ENCODE assay signal across 5 fruit fly cellular contexts in genomic region chr3R:23958091-23958838, dm6.
A peak's percentile ranks its signal among the peaks of the same experiment; 100 is the strongest.
TF ChIP-seq lines count a peak whose summit lies in the region.

Gene GluProRS (minus strand): TSS chr3R:23958391.
Gene AP-1sigma (plus strand): TSS chr3R:23958651.

- no peak for TF ChIP-seq CTCF in whole organism, embryonic (GFP tag; optimal IDR thresholded peaks at IDR 0.05; lab: Kevin White, UChicago)

TF ChIP-seq in whole organism, adult, 20 proteins besides CTCF, POLR2A, EP300 and RAD21 (continues in another document):
- peak; percentile 91 for TF ChIP-seq CG1620 (GFP tag; optimal IDR thresholded peaks at IDR 0.05; lab: Kevin White, UChicago)
- TF ChIP-seq CG5204 (GFP tag; optimal IDR thresholded peaks at IDR 0.05; lab: Kevin White, UChicago) = peak; percentile 91
- TF ChIP-seq CG12768 (GFP tag; optimal IDR thresholded peaks at IDR 0.05; lab: Kevin White, UChicago) = peak; percentile 82
- peak; percentile 88 for TF ChIP-seq Mnt (GFP tag; optimal IDR thresholded peaks at IDR 0.05; lab: Kevin White, UChicago)
- TF ChIP-seq pad (GFP tag; optimal IDR thresholded peaks at IDR 0.05; lab: Kevin White, UChicago) = peak; percentile 72
- peak; percentile 88 for TF ChIP-seq CG7101 (tag; optimal IDR thresholded peaks at IDR 0.05; lab: Kevin White, UChicago)
- peak; percentile 73 for TF ChIP-seq CG33017 (tag; optimal IDR thresholded peaks at IDR 0.05; lab: Kevin White, UChicago)
- peak; percentile 83 for TF ChIP-seq Clk (GFP tag; optimal IDR thresholded peaks at IDR 0.05; lab: Kevin White, UChicago)
- peak; percentile 79 for TF ChIP-seq Hr96 (GFP tag; optimal IDR thresholded peaks at IDR 0.05; lab: Kevin White, UChicago)
- no peak for TF ChIP-seq kay (GFP tag; lab: Kevin White, UChicago; ENCODE audit: borderline replicate concordance)
- TF ChIP-seq cnc (optimal IDR thresholded peaks at IDR 0.05; lab: Kevin White, UChicago) = no peak
- TF ChIP-seq CG11617 (GFP tag; optimal IDR thresholded peaks at IDR 0.05; lab: Kevin White, UChicago) = peak; percentile 83
- peak; percentile 84 for TF ChIP-seq Crg-1 (GFP tag; optimal IDR thresholded peaks at IDR 0.05; lab: Kevin White, UChicago)
- peak; percentile 93 for TF ChIP-seq toe (GFP tag; optimal IDR thresholded peaks at IDR 0.05; lab: Kevin White, UChicago)
- TF ChIP-seq CG7045 (GFP tag; optimal IDR thresholded peaks at IDR 0.05; lab: Kevin White, UChicago) = peak; percentile 83
- TF ChIP-seq ovo (GFP tag; optimal IDR thresholded peaks at IDR 0.05; lab: Kevin White, UChicago) = peak; percentile 81
- TF ChIP-seq tj (GFP tag; optimal IDR thresholded peaks at IDR 0.05; lab: Kevin White, UChicago) = peak; percentile 63
- peak; percentile 85 for TF ChIP-seq CG14711 (tag; optimal IDR thresholded peaks at IDR 0.05; lab: Kevin White, UChicago)

TF ChIP-seq in whole organism, embryonic, 481 proteins besides CTCF, POLR2A, EP300 and RAD21 (continues in another document):
- TF ChIP-seq Kr (GFP tag; optimal IDR thresholded peaks at IDR 0.05; lab: Kevin White, UChicago) (no peak), fru (optimal IDR thresholded peaks at IDR 0.05; lab: Kevin White, UChicago) (no peak), prd (optimal IDR thresholded peaks at IDR 0.05; lab: Kevin White, UChicago) (no peak), prd (GFP tag; IDR thresholded peaks at IDR 0.05; lab: Robert Waterston, UW) (peak; percentile 98), HLH54F (GFP tag; optimal IDR thresholded peaks at IDR 0.05; lab: Kevin White, UChicago) (peak; percentile 86), H2.0 (GFP tag; IDR thresholded peaks at IDR 0.05; lab: Robert Waterston, UW) (peak; percentile 97), zf30C (GFP tag; optimal IDR thresholded peaks at IDR 0.05; lab: Kevin White, UChicago) (no peak), CG1832 (GFP tag; optimal IDR thresholded peaks at IDR 0.05; lab: Kevin White, UChicago) (no peak), CG10321 (GFP tag; IDR thresholded peaks at IDR 0.05; lab: Robert Waterston, UW) (peak; percentile 59), CG32532 (GFP tag; IDR thresholded peaks at IDR 0.05; lab: Robert Waterston, UW) (peak; percentile 95), CG9876 (GFP tag; optimal IDR thresholded peaks at IDR 0.05; lab: Kevin White, UChicago) (peak; percentile 72), Fer1 (GFP tag; optimal IDR thresholded peaks at IDR 0.05; lab: Kevin White, UChicago) (peak; percentile 83), run (tag; optimal IDR thresholded peaks at IDR 0.05; lab: Kevin White, UChicago) (peak; percentile 39), dimm (GFP tag; IDR thresholded peaks at IDR 0.05; lab: Robert Waterston, UW) (peak; percentile 75), Awh (GFP tag; IDR thresholded peaks at IDR 0.05; lab: Robert Waterston, UW) (peak; percentile 93), kni (GFP tag; optimal IDR thresholded peaks at IDR 0.05; lab: Kevin White, UChicago) (peak; percentile 51), gro (GFP tag; optimal IDR thresholded peaks at IDR 0.05; lab: Kevin White, UChicago) (peak; percentile 52), HLH3B (GFP tag; IDR thresholded peaks at IDR 0.05; lab: Robert Waterston, UW) (peak; percentile 97), CG7928 (GFP tag; optimal IDR thresholded peaks at IDR 0.05; lab: Kevin White, UChicago) (peak; percentile 44)

TF ChIP-seq in whole organism, prepupa, 60 proteins besides CTCF, POLR2A, EP300 and RAD21 (continues in another document):
- TF ChIP-seq CG7368 (GFP tag; optimal IDR thresholded peaks at IDR 0.05; lab: Kevin White, UChicago) (peak; percentile 76), spab (GFP tag; optimal IDR thresholded peaks at IDR 0.05; lab: Kevin White, UChicago) (peak; percentile 58), CG16779 (tag; optimal IDR thresholded peaks at IDR 0.05; lab: Kevin White, UChicago) (no peak), CG10631 (GFP tag; optimal IDR thresholded peaks at IDR 0.05; lab: Kevin White, UChicago) (peak; percentile 92), CG6854 (GFP tag; optimal IDR thresholded peaks at IDR 0.05; lab: Kevin White, UChicago) (no peak), Met (GFP tag; optimal IDR thresholded peaks at IDR 0.05; lab: Kevin White, UChicago) (no peak), CG10669 (GFP tag; optimal IDR thresholded peaks at IDR 0.05; lab: Kevin White, UChicago) (peak; percentile 81), Hr39 (GFP tag; optimal IDR thresholded peaks at IDR 0.05; lab: Kevin White, UChicago) (peak; percentile 89), Lpt (GFP tag; optimal IDR thresholded peaks at IDR 0.05; lab: Kevin White, UChicago) (peak; percentile 62), ss (GFP tag; optimal IDR thresholded peaks at IDR 0.05; lab: Kevin White, UChicago) (peak; percentile 20 to 65), Eip78C (GFP tag; lab: Kevin White, UChicago) (peak; percentile 95), Hr38 (GFP tag; optimal IDR thresholded peaks at IDR 0.05; lab: Kevin White, UChicago) (no peak), fd59A (GFP tag; optimal IDR thresholded peaks at IDR 0.05; lab: Kevin White, UChicago) (peak; percentile 59), Smox (GFP tag; optimal IDR thresholded peaks at IDR 0.05; lab: Kevin White, UChicago) (peak; percentile 88), pdm3 (GFP tag; optimal IDR thresholded peaks at IDR 0.05; lab: Kevin White, UChicago) (peak; percentile 90), Sox14 (GFP tag; optimal IDR thresholded peaks at IDR 0.05; lab: Kevin White, UChicago) (peak; percentile 88), CG11294 (GFP tag; IDR thresholded peaks at IDR 0.05; lab: Robert Waterston, UW) (peak; percentile 91), CG34406 (GFP tag; optimal IDR thresholded peaks at IDR 0.05; lab: Kevin White, UChicago) (peak; percentile 65), lz (GFP tag; optimal IDR thresholded peaks at IDR 0.05; lab: Kevin White, UChicago) (peak; percentile 92), CG6276 (GFP tag; optimal IDR thresholded peaks at IDR 0.05; lab: Kevin White, UChicago) (no peak)

TF ChIP-seq in whole organism, pupa, 21 proteins besides CTCF, POLR2A, EP300 and RAD21:
- TF ChIP-seq CG17806 (tag; optimal IDR thresholded peaks at IDR 0.05; lab: Kevin White, UChicago) (peak; percentile 85), D1 (tag; optimal IDR thresholded peaks at IDR 0.05; lab: Kevin White, UChicago) (no peak), CG13204 (GFP tag; optimal IDR thresholded peaks at IDR 0.05; lab: Kevin White, UChicago) (no peak), gl (tag; optimal IDR thresholded peaks at IDR 0.05; lab: Kevin White, UChicago) (peak; percentile 23), CG15710 (tag; optimal IDR thresholded peaks at IDR 0.05; lab: Kevin White, UChicago) (peak; percentile 83), Snoo (tag; optimal IDR thresholded peaks at IDR 0.05; lab: Kevin White, UChicago) (peak; percentile 75), CG32121 (GFP tag; IDR thresholded peaks at IDR 0.05; lab: Robert Waterston, UW) (peak; percentile 91), CG8159 (tag; optimal IDR thresholded peaks at IDR 0.05; lab: Kevin White, UChicago) (peak; percentile 86), fd96Ca (GFP tag; IDR thresholded peaks at IDR 0.05; lab: Robert Waterston, UW) (peak; percentile 86), EcR (GFP tag; optimal IDR thresholded peaks at IDR 0.05; lab: Kevin White, UChicago) (no peak), CG8301 (tag; optimal IDR thresholded peaks at IDR 0.05; lab: Kevin White, UChicago) (peak; percentile 79), Pif1A (GFP tag; optimal IDR thresholded peaks at IDR 0.05; lab: Kevin White, UChicago) (peak; percentile 81), Ets98B (GFP tag; IDR thresholded peaks at IDR 0.05; lab: Robert Waterston, UW) (peak; percentile 93), CG12605 (GFP tag; IDR thresholded peaks at IDR 0.05; lab: Robert Waterston, UW) (peak; percentile 94), Pif1B (GFP tag; optimal IDR thresholded peaks at IDR 0.05; lab: Kevin White, UChicago) (peak; percentile 81), CG4496 (GFP tag; IDR thresholded peaks at IDR 0.05; lab: Robert Waterston, UW) (peak; percentile 97), rn (GFP tag; IDR thresholded peaks at IDR 0.05; lab: Robert Waterston, UW) (peak; percentile 91), CG14655 (GFP tag; optimal IDR thresholded peaks at IDR 0.05; lab: Kevin White, UChicago) (no peak), CG9948 (tag; optimal IDR thresholded peaks at IDR 0.05; lab: Kevin White, UChicago) (peak; percentile 82), CG34367 (tag; optimal IDR thresholded peaks at IDR 0.05; lab: Kevin White, UChicago) (peak; percentile 77), CG10348 (GFP tag; IDR thresholded peaks at IDR 0.05; lab: Robert Waterston, UW) (peak; percentile 89)

TF ChIP-seq in whole organism, wandering third instar larva, 38 proteins besides CTCF, POLR2A, EP300 and RAD21 (continues in another document):
- TF ChIP-seq brk (GFP tag; optimal IDR thresholded peaks at IDR 0.05; lab: Kevin White, UChicago) (no peak), Dfd (GFP tag; optimal IDR thresholded peaks at IDR 0.05; lab: Kevin White, UChicago) (no peak), Hr78 (GFP tag; optimal IDR thresholded peaks at IDR 0.05; lab: Kevin White, UChicago) (no peak), sage (GFP tag; optimal IDR thresholded peaks at IDR 0.05; lab: Kevin White, UChicago) (peak; percentile 65), CG9705 (GFP tag; optimal IDR thresholded peaks at IDR 0.05; lab: Kevin White, UChicago) (peak; percentile 85), jim (GFP tag; optimal IDR thresholded peaks at IDR 0.05; lab: Kevin White, UChicago) (no peak), N (GFP tag; optimal IDR thresholded peaks at IDR 0.05; lab: Kevin White, UChicago) (no peak), Sp1 (GFP tag; optimal IDR thresholded peaks at IDR 0.05; lab: Kevin White, UChicago) (peak; percentile 85), dmrt93B (GFP tag; optimal IDR thresholded peaks at IDR 0.05; lab: Kevin White, UChicago) (peak; percentile 86), lola (GFP tag; optimal IDR thresholded peaks at IDR 0.05; lab: Kevin White, UChicago) (no peak), br (GFP tag; optimal IDR thresholded peaks at IDR 0.05; lab: Kevin White, UChicago) (peak; percentile 81), usp (GFP tag; optimal IDR thresholded peaks at IDR 0.05; lab: Kevin White, UChicago) (no peak), foxo (GFP tag; optimal IDR thresholded peaks at IDR 0.05; lab: Kevin White, UChicago) (peak; percentile 51 to 93), GATAd (GFP tag; optimal IDR thresholded peaks at IDR 0.05; lab: Kevin White, UChicago) (peak; percentile 80), OdsH (GFP tag; optimal IDR thresholded peaks at IDR 0.05; lab: Kevin White, UChicago) (peak; percentile 86), psq (GFP tag; optimal IDR thresholded peaks at IDR 0.05; lab: Kevin White, UChicago) (peak; percentile 82), Hr83 (GFP tag; optimal IDR thresholded peaks at IDR 0.05; lab: Kevin White, UChicago; ENCODE audit: poor library complexity, severe bottlenecking) (peak; percentile 57), pan (optimal IDR thresholded peaks at IDR 0.05; lab: Kevin White, UChicago) (no peak), Rel (GFP tag; optimal IDR thresholded peaks at IDR 0.05; lab: Kevin White, UChicago) (peak; percentile 47), Rel (tag; optimal IDR thresholded peaks at IDR 0.05; lab: Kevin White, UChicago) (peak; percentile 66), h (GFP tag; optimal IDR thresholded peaks at IDR 0.05; lab: Kevin White, UChicago) (peak; percentile 92), woc (GFP tag; optimal IDR thresholded peaks at IDR 0.05; lab: Kevin White, UChicago) (peak; percentile 87), Vsx2 (GFP tag; optimal IDR thresholded peaks at IDR 0.05; lab: Kevin White, UChicago; ENCODE audit: partially characterized antibody) (no peak), Dif (GFP tag; optimal IDR thresholded peaks at IDR 0.05; lab: Kevin White, UChicago; ENCODE audit: partially characterized antibody) (no peak)
